Fruit fly (Drosophila melanogaster): ENCODE measurements around the gene CG42570.

DNA sequence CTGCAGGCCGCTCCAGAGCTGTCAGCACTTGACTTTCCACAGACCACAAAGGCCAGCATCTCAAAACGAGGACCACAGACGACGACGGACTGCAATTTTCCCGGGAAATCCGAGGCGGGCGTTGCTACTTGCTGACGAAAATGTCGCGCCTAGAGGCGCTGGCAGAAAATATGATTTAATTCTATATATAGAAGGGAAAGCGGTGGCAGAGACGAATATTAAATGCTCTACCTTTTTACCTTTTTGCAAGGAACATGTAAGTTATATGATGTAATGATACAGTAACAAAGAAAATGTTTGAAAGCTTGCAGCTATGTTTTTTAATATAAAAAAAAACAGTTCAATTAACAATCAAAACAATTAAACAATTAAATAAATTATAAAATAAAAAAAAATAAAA is 42.8 kb downstream of the CG42570 start:
- TF ChIP-seq klu (GFP tag; IDR thresholded peaks at IDR 0.05), result no peak
- no peak for TF ChIP-seq HLH3B (GFP tag; IDR thresholded peaks at IDR 0.05)
- no peak for TF ChIP-seq pfk (GFP tag; optimal IDR thresholded peaks at IDR 0.05)
- no peak for TF ChIP-seq Lhr (GFP tag; optimal IDR thresholded peaks at IDR 0.05)
- no peak for TF ChIP-seq h (optimal IDR thresholded peaks at IDR 0.05)
